Worm (Caenorhabditis elegans): ENCODE data around the gene C25A8.5.

DNA sequence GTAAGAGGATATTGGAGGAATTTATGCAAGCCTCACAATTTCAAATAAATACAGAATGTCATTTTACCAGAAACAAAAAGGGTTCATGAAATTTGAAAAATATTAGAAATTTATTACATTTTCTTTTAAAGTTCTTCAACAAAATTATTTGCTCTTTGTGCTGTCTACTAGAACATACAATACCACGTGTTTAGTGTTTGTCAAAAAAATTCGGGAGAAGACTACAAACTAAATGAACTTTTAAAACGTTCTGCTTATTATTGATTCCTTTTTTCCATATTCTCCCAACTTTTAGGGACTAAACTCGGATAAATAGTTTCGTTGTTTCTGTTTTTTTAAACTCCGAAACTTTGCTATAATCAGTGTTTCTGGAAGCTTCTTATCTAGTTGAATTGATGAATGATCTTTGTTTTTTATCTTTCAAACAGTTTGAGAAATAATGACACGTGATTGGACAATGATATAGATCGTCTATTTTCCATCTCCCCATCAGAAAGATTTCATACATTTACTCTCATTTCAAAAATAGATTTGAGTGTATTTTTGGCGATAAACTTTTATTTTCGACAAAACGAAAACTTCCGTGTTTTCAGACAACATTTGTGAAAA lies 49.4 kb downstream of the C25A8.5 start:
- TF ChIP-seq tbx-37 (GFP tag; conservative IDR thresholded peaks at IDR 0.05) (no peak), flt-1 (GFP tag; IDR thresholded peaks at IDR 0.05) (no peak), ceh-13 (GFP tag; optimal IDR thresholded peaks at IDR 0.05) (no peak), ceh-36 (tag; optimal IDR thresholded peaks at IDR 0.05) (no peak), hmg-4 (GFP tag; optimal IDR thresholded peaks at IDR 0.05) (no peak), ama-1 (optimal IDR thresholded peaks at IDR 0.05) (no peak), ets-7 (tag; optimal IDR thresholded peaks at IDR 0.05) (no peak), aly-1 (tag; optimal IDR thresholded peaks at IDR 0.05) (no peak), pes-1 (GFP tag; IDR thresholded peaks at IDR 0.05) (no peak), scrt-1 (GFP tag; IDR thresholded peaks at IDR 0.05) (no peak), F13C5.2 (tag; optimal IDR thresholded peaks at IDR 0.05) (no peak)

Measured in whole organism, early embryonic.